Worm (Caenorhabditis elegans) whole organism, late embryonic: ENCODE data around the gene arcp-1.
A peak's percentile ranks its signal among the peaks of the same experiment; 100 is the strongest.

Source experiments
- K02D7.2 ChIP-seq: sonication (generic microtip); optimal IDR thresholded peaks from 2 replicates; lab custom pipeline; 2017; ENCODE audit warnings: mild to moderate bottlenecking, missing genetic modification characterization, missing compliant biosample characterization
- K09A11.1 ChIP-seq: sonication (generic microtip); optimal IDR thresholded peaks from 2 replicates; lab custom pipeline; 2017; ENCODE audit warnings: antibody characterized with exemption, mild to moderate bottlenecking, missing genetic modification characterization, missing compliant biosample characterization; ENCODE audit not compliant: insufficient read depth
- Y22D7AL.16 ChIP-seq: sonication (generic microtip); optimal IDR thresholded peaks from 2 replicates; lab custom pipeline; 2016; ENCODE audit warnings: missing genetic modification characterization, missing compliant biosample characterization
- ama-1 ChIP-seq: fragments of 150-350 bp; optimal IDR thresholded peaks from 2 replicates; lab custom pipeline; 2014
- ceh-14 ChIP-seq: sonication (generic microtip); optimal IDR thresholded peaks from 2 replicates; lab custom pipeline; 2016; ENCODE audit warnings: missing genotype, missing genetic modification characterization, missing compliant biosample characterization
- ceh-19 ChIP-seq: fragments of 200-800 bp; sonication (Bioruptor generic); optimal IDR thresholded peaks from 2 replicates; lab custom pipeline; 2018; ENCODE audit warnings: mild to moderate bottlenecking, missing genetic modification characterization, missing compliant biosample characterization
- ceh-2 ChIP-seq: sonication (generic microtip); optimal IDR thresholded peaks from 2 replicates; lab custom pipeline; 2016; ENCODE audit warnings: missing genotype, missing genetic modification characterization, missing compliant biosample characterization
- ceh-22 ChIP-seq: sonication (generic microtip); optimal IDR thresholded peaks from 2 replicates; lab custom pipeline; 2017; ENCODE audit warnings: missing biosample characterization, missing genetic modification characterization
- ceh-24 ChIP-seq: sonication (generic microtip); optimal IDR thresholded peaks from 2 replicates; lab custom pipeline; 2016; ENCODE audit warnings: mild to moderate bottlenecking, missing genetic modification characterization, missing compliant biosample characterization
- ceh-30 ChIP-seq: fragments of 150-350 bp; optimal IDR thresholded peaks from 2 replicates; lab custom pipeline; 2014; ENCODE audit warnings: missing biosample characterization, missing genetic modification characterization
- ceh-31 ChIP-seq: sonication (generic microtip); optimal IDR thresholded peaks from 2 replicates; lab custom pipeline; 2016; ENCODE audit warnings: missing genetic modification characterization, missing compliant biosample characterization
- ceh-9 ChIP-seq: sonication (generic microtip); optimal IDR thresholded peaks from 2 replicates; lab custom pipeline; 2016; ENCODE audit warnings: mild to moderate bottlenecking, missing genetic modification characterization, inconsistent platforms, missing compliant biosample characterization
- dmd-4 ChIP-seq: sonication (generic microtip); optimal IDR thresholded peaks from 2 replicates; lab custom pipeline; 2016; ENCODE audit warnings: borderline replicate concordance, missing genetic modification characterization, missing compliant biosample characterization
- dve-1 ChIP-seq: sonication (generic microtip); optimal IDR thresholded peaks from 2 replicates; lab custom pipeline; 2017; ENCODE audit warnings: antibody characterized with exemption, mild to moderate bottlenecking, missing genetic modification characterization, missing compliant biosample characterization
- elt-2 ChIP-seq: sonication (generic microtip); optimal IDR thresholded peaks from 2 replicates; lab custom pipeline; 2016; ENCODE audit warnings: missing genetic modification reagents, missing genetic modification characterization, missing compliant biosample characterization
- fax-1 ChIP-seq: sonication (generic microtip); optimal IDR thresholded peaks from 2 replicates; lab custom pipeline; 2016; ENCODE audit warnings: missing genotype, missing genetic modification characterization, missing compliant biosample characterization
- fkh-10 ChIP-seq: fragments of 150-350 bp; optimal IDR thresholded peaks from 2 replicates; lab custom pipeline; 2014; ENCODE audit warnings: missing biosample characterization, missing genetic modification reagents, missing genetic modification characterization
- hlh-13 ChIP-seq: fragments of 200-800 bp; sonication (Bioruptor generic); optimal IDR thresholded peaks from 2 replicates; lab custom pipeline; 2018; ENCODE audit warnings: mild to moderate bottlenecking, missing genetic modification characterization, missing compliant biosample characterization
- hlh-30 ChIP-seq: sonication (generic microtip); optimal IDR thresholded peaks from 2 replicates; lab custom pipeline; 2017; ENCODE audit warnings: antibody characterized with exemption, missing genetic modification characterization, missing compliant biosample characterization; ENCODE audit not compliant: insufficient read depth
- hlh-6 ChIP-seq: sonication (generic microtip); optimal IDR thresholded peaks from 2 replicates; lab custom pipeline; 2016; ENCODE audit warnings: missing genotype, missing genetic modification characterization, missing compliant biosample characterization
- lim-6 ChIP-seq: sonication (generic microtip); optimal IDR thresholded peaks from 2 replicates; lab custom pipeline; 2016; ENCODE audit warnings: missing genetic modification characterization, missing compliant biosample characterization
- madf-2 ChIP-seq: sonication (generic microtip); optimal IDR thresholded peaks from 2 replicates; lab custom pipeline; 2017; ENCODE audit warnings: missing genetic modification characterization, missing compliant biosample characterization
- mec-3 ChIP-seq: sonication (generic microtip); optimal IDR thresholded peaks from 2 replicates; lab custom pipeline; 2016; ENCODE audit warnings: borderline replicate concordance, missing genetic modification characterization, missing compliant biosample characterization
- pag-3 ChIP-seq: sonication (generic microtip); optimal IDR thresholded peaks from 2 replicates; lab custom pipeline; 2016; ENCODE audit warnings: missing compliant biosample characterization, missing genetic modification characterization, borderline replicate concordance
- pha-4 ChIP-seq: fragments of 150-350 bp; optimal IDR thresholded peaks from 2 replicates; lab custom pipeline; 2018; ENCODE audit warnings: missing biosample characterization, missing genetic modification reagents, missing genetic modification characterization
- pqm-1 ChIP-seq: sonication (generic microtip); optimal IDR thresholded peaks from 2 replicates; lab custom pipeline; 2016; ENCODE audit warnings: missing genetic modification characterization, missing compliant biosample characterization
- pros-1 ChIP-seq: fragments of 150-350 bp; optimal IDR thresholded peaks from 2 replicates; lab custom pipeline; 2014; ENCODE audit warnings: missing biosample characterization, missing genetic modification reagents, missing genetic modification characterization
- ref-2 ChIP-seq: sonication (generic microtip); optimal IDR thresholded peaks from 2 replicates; lab custom pipeline; 2016; ENCODE audit warnings: missing genetic modification characterization, missing compliant biosample characterization
- rnt-1 ChIP-seq: sonication (generic microtip); optimal IDR thresholded peaks from 2 replicates; lab custom pipeline; 2016; ENCODE audit warnings: missing genetic modification characterization, missing compliant biosample characterization
- sdc-2 ChIP-seq: sonication (generic microtip); optimal IDR thresholded peaks from 2 replicates; lab custom pipeline; 2016; ENCODE audit warnings: missing genotype, missing genetic modification characterization, missing compliant biosample characterization
- tbx-2 ChIP-seq: sonication (generic microtip); optimal IDR thresholded peaks from 2 replicates; lab custom pipeline; 2016; ENCODE audit warnings: missing genetic modification characterization, missing compliant biosample characterization
- unc-3 ChIP-seq, 2 experiments: fragments of 200-800 bp in 1 of 2; sonication (Bioruptor generic) in 1 of 2; sonication (generic microtip) in 1 of 2; conservative IDR thresholded peaks in 1 of 2; optimal IDR thresholded peaks in 1 of 2; 2 replicates each; pipeline versions ENCODE4 v1.3.6 to Lab custom; 2016 to 2022; ENCODE audit warnings: missing compliant biosample characterization in 2 of 2, missing genetic modification characterization in 2 of 2, missing genetic modification reagents in 1 of 2
- unc-42 ChIP-seq: sonication (generic microtip); optimal IDR thresholded peaks from 2 replicates; lab custom pipeline; 2016; ENCODE audit warnings: missing genotype, missing genetic modification characterization, missing compliant biosample characterization

arcp-1 gene

DNA sequence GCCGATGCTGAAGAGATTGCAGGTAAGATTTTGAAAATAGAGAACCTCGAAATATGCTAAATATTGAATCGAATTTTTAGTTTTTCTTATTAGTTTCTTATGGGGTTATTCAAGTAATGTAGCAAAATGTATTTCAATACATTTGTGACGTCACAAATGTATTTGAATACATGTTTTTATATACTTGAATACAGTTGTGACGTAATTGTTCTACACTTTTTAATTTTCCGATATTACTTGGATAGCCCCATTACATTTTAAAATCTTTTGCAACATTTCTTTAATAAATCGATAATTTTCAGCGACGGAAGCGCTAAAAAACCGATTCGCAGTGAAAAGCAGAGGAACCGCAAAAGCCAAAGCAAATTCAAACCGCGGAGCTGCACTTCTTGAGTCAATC lies 20.9 kb downstream of the arcp-1 start:
- TF ChIP-seq ceh-19: no peak
- no peak for TF ChIP-seq sdc-2 (tag; lab: Kevin White, UChicago)
- no peak for TF ChIP-seq unc-3 (GFP tag; conservative IDR thresholded peaks at IDR 0.05; lab: Robert Waterston, UW)
- TF ChIP-seq unc-3 (tag; optimal IDR thresholded peaks at IDR 0.05; lab: Kevin White, UChicago): no peak
- TF ChIP-seq fkh-10: no peak
- no peak for TF ChIP-seq hlh-13 (GFP tag; lab: Kevin White, UChicago)
- no peak for TF ChIP-seq dve-1 (tag; lab: Kevin White, UChicago)

- no peak for TF ChIP-seq ref-2
- TF ChIP-seq tbx-2 (tag; lab: Kevin White, UChicago): no peak
- TF ChIP-seq unc-3 (GFP tag; conservative IDR thresholded peaks at IDR 0.05; lab: Robert Waterston, UW): no peak
- no peak for TF ChIP-seq unc-3 (tag; optimal IDR thresholded peaks at IDR 0.05; lab: Kevin White, UChicago)
- TF ChIP-seq madf-2 (tag; lab: Kevin White, UChicago): no peak
- TF ChIP-seq pha-4 (tag; lab: Kevin White, UChicago): no peak
Measured at ce11 chrIII:3737742-3738141, 21.5 kb downstream of the arcp-1 start.

DNA sequence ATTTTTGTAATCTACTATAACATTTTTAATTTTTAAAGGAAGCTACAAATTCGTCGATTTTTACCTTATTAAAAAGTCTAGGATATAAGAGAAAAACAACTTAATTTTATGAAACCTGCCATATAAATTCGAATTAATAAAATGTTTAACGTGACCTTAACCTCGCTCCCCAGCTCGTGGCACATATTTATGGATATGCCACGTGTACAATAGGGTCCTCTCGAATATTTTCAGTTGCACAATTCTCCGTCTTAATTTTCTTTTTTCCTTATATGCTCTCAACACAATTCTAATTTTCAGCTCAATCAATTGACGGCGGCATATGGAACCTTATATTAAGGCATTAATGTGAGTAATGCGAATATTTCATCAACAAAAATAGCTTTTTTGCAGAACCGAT lies 22.9 kb downstream of the arcp-1 start, which contains the start of gene F34D10.4:
TSS of gene F34D10.4 (plus strand) at position 301 of the 400 bp plus-strand sequence.
- TF ChIP-seq ceh-14 (tag; lab: Kevin White, UChicago): no peak
- TF ChIP-seq ceh-22 (tag; lab: Kevin White, UChicago): no peak
- TF ChIP-seq pqm-1 (tag; lab: Kevin White, UChicago): no peak
- no peak for TF ChIP-seq dmd-4
- no peak for TF ChIP-seq pha-4 (tag; lab: Kevin White, UChicago)
- no peak for TF ChIP-seq ceh-30 (tag; lab: Kevin White, UChicago)
- no peak for TF ChIP-seq ceh-24 (tag; lab: Kevin White, UChicago)
- no peak for TF ChIP-seq ceh-2 (tag; lab: Kevin White, UChicago)
- TF ChIP-seq pag-3: no peak
- TF ChIP-seq hlh-6 (tag; lab: Kevin White, UChicago): no peak
- TF ChIP-seq mec-3 (tag; lab: Kevin White, UChicago): no peak
- TF ChIP-seq pros-1 (tag; lab: Kevin White, UChicago): no peak
- TF ChIP-seq lim-6 (tag; lab: Kevin White, UChicago): no peak
- TF ChIP-seq rnt-1 (tag; lab: Kevin White, UChicago): no peak
- no peak for TF ChIP-seq madf-2 (tag; lab: Kevin White, UChicago)
- TF ChIP-seq K02D7.2 (tag; lab: Kevin White, UChicago): no peak
- no peak for TF ChIP-seq unc-42 (tag; lab: Kevin White, UChicago)
- no peak for TF ChIP-seq ceh-9 (tag; lab: Kevin White, UChicago)
- no peak for TF ChIP-seq fax-1 (tag; lab: Kevin White, UChicago)
- no peak for TF ChIP-seq elt-2 (tag; lab: Kevin White, UChicago)

ce11 chrIII:3735509-3736255 lies 23.5 kb downstream of the arcp-1 start:
- TF ChIP-seq K09A11.1 (tag; lab: Kevin White, UChicago) (no peak), ceh-31 (tag; lab: Kevin White, UChicago) (peak; percentile 6), hlh-30 (tag; lab: Kevin White, UChicago) (peak; percentile 69)

ce11 chrIII:3734990-3735389 lies 24.2 kb downstream of the arcp-1 start, which contains the start of gene evl-18:
TSS of gene evl-18 (minus strand) at chrIII:3735039.
- TF ChIP-seq ceh-24 (tag; lab: Kevin White, UChicago) (no peak), ceh-22 (tag; lab: Kevin White, UChicago) (no peak), Y22D7AL.16 (tag; lab: Kevin White, UChicago) (no peak), elt-2 (tag; lab: Kevin White, UChicago) (no peak), ama-1 (no peak)
